Fruit fly (Drosophila melanogaster) whole organism, prepupa: ENCODE results near the gene Cpr65Eb.

ENCODE experiments used
- CG1621 ChIP-seq: fragments of 200-800 bp; sonication (Bioruptor generic); optimal IDR thresholded peaks from 3 replicates; lab custom pipeline; 2018; ENCODE audit warnings: missing biosample characterization, mild to moderate bottlenecking, missing genetic modification characterization
- CG16779 ChIP-seq: fragments of 200-800 bp; sonication (Bioruptor generic); optimal IDR thresholded peaks from 3 replicates; lab custom pipeline; 2017; ENCODE audit warnings: missing biosample characterization, mild to moderate bottlenecking, missing genetic modification characterization
- CG34406 ChIP-seq: fragments of 200-800 bp; sonication (Bioruptor generic); optimal IDR thresholded peaks from 3 replicates; lab custom pipeline; 2016; ENCODE audit warnings: missing biosample characterization, missing genetic modification characterization
- CG4318 ChIP-seq: fragments of 200-800 bp; sonication (Bioruptor generic); optimal IDR thresholded peaks from 3 replicates; lab custom pipeline; 2017; ENCODE audit warnings: missing biosample characterization, mild to moderate bottlenecking, missing genetic modification characterization
- CG8119 ChIP-seq: fragments of 200-800 bp; sonication (Bioruptor generic); IDR thresholded peaks from 3 replicates; pipeline ENCODE4 v1.3.6; 2022; ENCODE audit warnings: missing biosample characterization, missing genetic modification characterization
- Eip75B ChIP-seq: fragments of 200-800 bp; sonication (Bioruptor generic); optimal IDR thresholded peaks from 3 replicates; lab custom pipeline; 2016; ENCODE audit warnings: missing biosample characterization, missing genetic modification characterization
- Eip78C ChIP-seq: fragments of 200-800 bp; sonication (Bioruptor generic); peaks from one replicate; lab custom pipeline; 2016; ENCODE audit warnings: missing biosample characterization, missing genetic modification characterization
- Sox14 ChIP-seq: fragments of 200-800 bp; sonication (Bioruptor generic); optimal IDR thresholded peaks from 3 replicates; lab custom pipeline; 2016; ENCODE audit warnings: missing biosample characterization, missing genetic modification characterization
- cyc ChIP-seq: fragments of 200-800 bp; sonication (Bioruptor generic); optimal IDR thresholded peaks from 3 replicates; lab custom pipeline; 2016; ENCODE audit warnings: missing biosample characterization, missing genetic modification characterization
- dsx ChIP-seq: fragments of 200-800 bp; optimal IDR thresholded peaks from 3 replicates; lab custom pipeline; 2019; ENCODE audit warnings: missing biosample characterization, mild to moderate bottlenecking, missing genetic modification characterization, moderate library complexity; ENCODE audit not compliant: poor library complexity, severe bottlenecking
- fd85E ChIP-seq: fragments of 200-800 bp; sonication (Bioruptor generic); optimal IDR thresholded peaks from 3 replicates; lab custom pipeline; 2016; ENCODE audit warnings: missing biosample characterization, missing genetic modification characterization
- net ChIP-seq: fragments of 200-800 bp; sonication (Bioruptor generic); optimal IDR thresholded peaks from 3 replicates; lab custom pipeline; 2016; ENCODE audit warnings: missing biosample characterization, missing genetic modification characterization
- salr ChIP-seq, 2 experiments: fragments of 200-800 bp; sonication (Bioruptor generic); optimal IDR thresholded peaks; 3 replicates each; lab custom pipeline; 2016 to 2018; ENCODE audit warnings: missing biosample characterization in 2 of 2, missing genetic modification characterization in 2 of 2, mild to moderate bottlenecking in 1 of 2
- spab ChIP-seq: fragments of 200-800 bp; sonication (Bioruptor generic); optimal IDR thresholded peaks from 2 replicates; lab custom pipeline; 2017; ENCODE audit warnings: missing biosample characterization, mild to moderate bottlenecking, missing genetic modification characterization, missing genetic modification reagents
- svp ChIP-seq: fragments of 200-800 bp; sonication (Bioruptor generic); peaks from one replicate; lab custom pipeline; 2016; ENCODE audit warnings: missing biosample characterization, missing genetic modification characterization

Gene Cpr65Eb

dm6 chr3L:7066014-7066413 lies 22.6 kb downstream of the Cpr65Eb start, which contains the start of gene CG14823:
TSS of gene CG14823 (plus strand) at chr3L:7066314.
- TF ChIP-seq svp (peak; percentile 82), dsx (GFP tag; lab: Kevin White, UChicago) (no peak)

- no peak for TF ChIP-seq salr (GFP tag; optimal IDR thresholded peaks at IDR 0.05; lab: Kevin White, UChicago)
- TF ChIP-seq spab (GFP tag; lab: Kevin White, UChicago): no peak
- TF ChIP-seq CG1621 (tag; lab: Kevin White, UChicago): no peak
- no peak for TF ChIP-seq Eip78C (GFP tag; lab: Kevin White, UChicago)
- TF ChIP-seq CG34406 (GFP tag; lab: Kevin White, UChicago): no peak
- TF ChIP-seq CG4318 (GFP tag; lab: Kevin White, UChicago): no peak
- TF ChIP-seq net (GFP tag; lab: Kevin White, UChicago): no peak
- no peak for TF ChIP-seq Eip75B (GFP tag; lab: Kevin White, UChicago)
- no peak for TF ChIP-seq CG16779 (tag; lab: Kevin White, UChicago)
- TF ChIP-seq cyc (GFP tag; lab: Kevin White, UChicago): no peak
- TF ChIP-seq, all 60 proteins: peak for 0
Measured at dm6 chr3L:7058401-7058999, 30.1 kb downstream of the Cpr65Eb start.

dm6 chr3L:7037843-7038242 lies 50.7 kb downstream of the Cpr65Eb start:
- TF ChIP-seq fd85E (no peak), CG8119 (GFP tag; lab: Robert Waterston, UW) (no peak), Sox14 (GFP tag; lab: Kevin White, UChicago) (no peak)
